Worm (Caenorhabditis elegans) whole organism, young adult: ENCODE measurements around the gene sphr-1.

Experiments
- B0019.2 ChIP-seq: fragments of 200-800 bp; sonication (Bioruptor generic); conservative IDR thresholded peaks from 2 replicates; pipeline ENCODE4 v1.3.6; 2022; ENCODE audit warnings: missing genetic modification reagents, missing genetic modification characterization, missing compliant biosample characterization
- B0035.1 ChIP-seq: sonication (generic microtip); optimal IDR thresholded peaks from 2 replicates; lab custom pipeline; 2016; ENCODE audit warnings: missing genetic modification characterization, mild to moderate bottlenecking, missing compliant biosample characterization, missing genotype, missing genetic modification reagents
- F10E7.11 ChIP-seq: sonication (generic microtip); optimal IDR thresholded peaks from 2 replicates; lab custom pipeline; 2017; ENCODE audit warnings: mild to moderate bottlenecking, missing genetic modification characterization, moderate library complexity, missing compliant biosample characterization
- F22D6.2 ChIP-seq: sonication (generic microtip); optimal IDR thresholded peaks from 2 replicates; lab custom pipeline; 2016; ENCODE audit warnings: mild to moderate bottlenecking, missing genetic modification characterization, missing compliant biosample characterization
- F52B5.7 ChIP-seq: sonication (generic microtip); optimal IDR thresholded peaks from 2 replicates; lab custom pipeline; 2016; ENCODE audit warnings: mild to moderate bottlenecking, missing genetic modification characterization, missing compliant biosample characterization
- T07F8.4 ChIP-seq: sonication (generic microtip); optimal IDR thresholded peaks from 2 replicates; lab custom pipeline; 2016; ENCODE audit warnings: mild to moderate bottlenecking, missing genetic modification characterization, moderate library complexity, missing compliant biosample characterization
- Y53F4B.3 ChIP-seq: fragments of 200-800 bp; sonication (Bioruptor generic); IDR thresholded peaks from 2 replicates; pipeline ENCODE4 v1.3.6; 2022; ENCODE audit warnings: missing genetic modification reagents, missing genetic modification characterization, missing compliant biosample characterization
- Y79H2A.3 ChIP-seq: fragments of 200-800 bp; sonication (Bioruptor generic); conservative IDR thresholded peaks from 2 replicates; pipeline ENCODE4 v1.3.6; 2022; ENCODE audit warnings: missing genetic modification reagents, missing genetic modification characterization, missing compliant biosample characterization
- aptf-2 ChIP-seq: fragments of 200-800 bp; sonication (Bioruptor generic); conservative IDR thresholded peaks from 2 replicates; pipeline ENCODE4 v1.3.6; 2022; ENCODE audit warnings: missing genetic modification reagents, missing genetic modification characterization, missing compliant biosample characterization
- attf-5 ChIP-seq: fragments of 200-800 bp; sonication (Bioruptor generic); optimal IDR thresholded peaks from 2 replicates; lab custom pipeline; 2018; ENCODE audit warnings: mild to moderate bottlenecking, missing genetic modification characterization, missing compliant biosample characterization
- attf-6 ChIP-seq: fragments of 200-800 bp; sonication (Bioruptor generic); IDR thresholded peaks from 2 replicates; pipeline ENCODE4 v1.3.6; 2022; ENCODE audit warnings: missing genetic modification reagents, missing genetic modification characterization, missing compliant biosample characterization
- bed-2 ChIP-seq: fragments of 200-800 bp; sonication (Bioruptor generic); IDR thresholded peaks from 2 replicates; pipeline ENCODE4 v1.3.6; 2022; ENCODE audit warnings: missing genetic modification reagents, missing genetic modification characterization, missing compliant biosample characterization
- ccch-3 ChIP-seq: fragments of 200-800 bp; sonication (Bioruptor generic); optimal IDR thresholded peaks from 2 replicates; lab custom pipeline; 2018; ENCODE audit warnings: mild to moderate bottlenecking, missing genetic modification characterization, missing compliant biosample characterization
- cebp-2 ChIP-seq: fragments of 200-800 bp; sonication (Bioruptor generic); IDR thresholded peaks from 2 replicates; pipeline ENCODE4 v1.3.6; 2022; ENCODE audit warnings: missing genetic modification characterization, missing compliant biosample characterization
- ceh-100 ChIP-seq: fragments of 200-800 bp; sonication (Bioruptor generic); IDR thresholded peaks from 2 replicates; pipeline ENCODE4 v1.3.6; 2022; ENCODE audit warnings: missing genetic modification reagents, missing genetic modification characterization, missing compliant biosample characterization
- die-1 ChIP-seq: sonication (generic microtip); optimal IDR thresholded peaks from 2 replicates; lab custom pipeline; 2016; ENCODE audit warnings: missing genotype, mild to moderate bottlenecking, missing genetic modification characterization, missing compliant biosample characterization
- dpl-1 ChIP-seq: fragments of 150-350 bp; optimal IDR thresholded peaks from 2 replicates; lab custom pipeline; 2014; ENCODE audit warnings: missing biosample characterization, missing genetic modification reagents, missing genetic modification characterization
- egl-18 ChIP-seq: fragments of 200-800 bp; sonication (Bioruptor generic); IDR thresholded peaks from 2 replicates; pipeline ENCODE4 v1.3.6; 2022; ENCODE audit warnings: missing genetic modification reagents, missing genetic modification characterization, missing compliant biosample characterization
- egrh-3 ChIP-seq: fragments of 200-800 bp; sonication (Bioruptor generic); IDR thresholded peaks from 2 replicates; pipeline ENCODE4 v1.3.6; 2022; ENCODE audit warnings: missing genetic modification reagents, missing genetic modification characterization, missing compliant biosample characterization
- him-1 ChIP-seq: sonication (generic microtip); optimal IDR thresholded peaks from 2 replicates; lab custom pipeline; 2016; ENCODE audit warnings: missing genotype, missing genetic modification reagents, missing genetic modification characterization, missing compliant biosample characterization
- hlh-26 ChIP-seq: fragments of 200-800 bp; sonication (Bioruptor generic); conservative IDR thresholded peaks from 2 replicates; pipeline ENCODE4 v1.3.6; 2022; ENCODE audit warnings: missing genetic modification reagents, missing genetic modification characterization, missing compliant biosample characterization
- hsf-1 ChIP-seq: fragments of 200-800 bp; sonication (Bioruptor generic); IDR thresholded peaks from 2 replicates; pipeline ENCODE4 v1.3.6; 2022; ENCODE audit warnings: missing genetic modification reagents, missing genetic modification characterization, missing compliant biosample characterization
- let-526 ChIP-seq: fragments of 200-800 bp; sonication (Bioruptor generic); IDR thresholded peaks from 2 replicates; pipeline ENCODE4 v1.3.6; 2022; ENCODE audit warnings: missing genetic modification reagents, missing genetic modification characterization, missing compliant biosample characterization
- let-607 ChIP-seq, 2 experiments: fragments of 200-800 bp in 1 of 2; sonication (Bioruptor generic) in 1 of 2; sonication (generic microtip) in 1 of 2; optimal IDR thresholded peaks; 2 replicates each; lab custom pipeline; 2016 to 2018; ENCODE audit warnings: mild to moderate bottlenecking in 2 of 2, missing compliant biosample characterization in 2 of 2, missing genetic modification characterization in 2 of 2, moderate library complexity in 2 of 2, missing genotype in 1 of 2
- lin-26 ChIP-seq: fragments of 200-800 bp; sonication (Bioruptor generic); IDR thresholded peaks from 2 replicates; pipeline ENCODE4 v1.3.6; 2022; ENCODE audit warnings: missing genetic modification reagents, missing genetic modification characterization, missing compliant biosample characterization
- lin-35 ChIP-seq, 3 experiments: fragments of 150-350 bp in 2 of 3; sonication (generic microtip) in 1 of 3; optimal IDR thresholded peaks; 2 replicates each; lab custom pipeline; 2014 to 2018; ENCODE audit warnings: missing biosample characterization in 3 of 3, missing genetic modification characterization in 3 of 3, missing genetic modification reagents in 3 of 3
- lir-1 ChIP-seq: fragments of 200-800 bp; sonication (Bioruptor generic); conservative IDR thresholded peaks from 2 replicates; pipeline ENCODE4 v1.3.6; 2022; ENCODE audit warnings: missing genetic modification reagents, missing genetic modification characterization, missing compliant biosample characterization
- lsl-1 ChIP-seq: fragments of 200-800 bp; sonication (Bioruptor generic); optimal IDR thresholded peaks from 2 replicates; lab custom pipeline; 2018; ENCODE audit warnings: mild to moderate bottlenecking, missing genetic modification characterization, moderate library complexity, missing compliant biosample characterization
- lsy-27 ChIP-seq: sonication (generic microtip); optimal IDR thresholded peaks from 2 replicates; lab custom pipeline; 2017; ENCODE audit warnings: missing genetic modification characterization, mild to moderate bottlenecking, missing compliant biosample characterization, antibody characterized with exemption, missing genotype, borderline replicate concordance; ENCODE audit not compliant: insufficient read depth
- madf-6 ChIP-seq: fragments of 200-800 bp; sonication (Bioruptor generic); IDR thresholded peaks from 2 replicates; pipeline ENCODE4 v1.3.6; 2022; ENCODE audit warnings: missing genetic modification reagents, missing genetic modification characterization, missing compliant biosample characterization
- madf-8 ChIP-seq: fragments of 200-800 bp; sonication (Bioruptor generic); conservative IDR thresholded peaks from 2 replicates; pipeline ENCODE4 v1.3.6; 2022; ENCODE audit warnings: missing genetic modification reagents, missing genetic modification characterization, missing compliant biosample characterization
- nhr-27 ChIP-seq: fragments of 200-800 bp; sonication (Bioruptor generic); optimal IDR thresholded peaks from 2 replicates; lab custom pipeline; 2018; ENCODE audit warnings: mild to moderate bottlenecking, missing genetic modification characterization, moderate library complexity, missing compliant biosample characterization
- pha-4 ChIP-seq: fragments of 150-350 bp; sonication (generic microtip); optimal IDR thresholded peaks from 2 replicates; lab custom pipeline; 2014; ENCODE audit warnings: missing biosample characterization, missing genetic modification reagents, missing genetic modification characterization
- rcor-1 ChIP-seq: fragments of 200-800 bp; sonication (Bioruptor generic); IDR thresholded peaks from 2 replicates; pipeline ENCODE4 v1.3.6; 2022; ENCODE audit warnings: missing genetic modification reagents, missing genetic modification characterization, missing compliant biosample characterization
- repo-1 ChIP-seq: sonication (generic microtip); optimal IDR thresholded peaks from 2 replicates; lab custom pipeline; 2017; ENCODE audit warnings: mild to moderate bottlenecking, missing genetic modification characterization, missing compliant biosample characterization
- snpc-1.1 ChIP-seq: sonication (generic microtip); optimal IDR thresholded peaks from 2 replicates; lab custom pipeline; 2017; ENCODE audit warnings: missing genetic modification characterization, mild to moderate bottlenecking, missing compliant biosample characterization, antibody characterized with exemption, moderate library complexity, missing genotype, missing genetic modification reagents; ENCODE audit not compliant: insufficient read depth
- somi-1 ChIP-seq: fragments of 200-800 bp; sonication (Bioruptor generic); optimal IDR thresholded peaks from 2 replicates; lab custom pipeline; 2018; ENCODE audit warnings: mild to moderate bottlenecking, missing genetic modification characterization, missing compliant biosample characterization
- sptf-2 ChIP-seq: fragments of 200-800 bp; sonication (Bioruptor generic); optimal IDR thresholded peaks from 2 replicates; lab custom pipeline; 2018; ENCODE audit warnings: mild to moderate bottlenecking, missing genetic modification characterization, missing compliant biosample characterization
- tbp1 ChIP-seq: fragments of 200-800 bp; sonication (Bioruptor generic); optimal IDR thresholded peaks from 2 replicates; lab custom pipeline; 2018; ENCODE audit warnings: mild to moderate bottlenecking, missing genetic modification characterization, missing compliant biosample characterization
- tlf-1 ChIP-seq: fragments of 200-800 bp; sonication (Bioruptor generic); optimal IDR thresholded peaks from 2 replicates; lab custom pipeline; 2018; ENCODE audit warnings: mild to moderate bottlenecking, missing genetic modification characterization, missing compliant biosample characterization
- unc-130 ChIP-seq: sonication (generic microtip); optimal IDR thresholded peaks from 2 replicates; lab custom pipeline; 2016; ENCODE audit warnings: missing genetic modification reagents, missing genetic modification characterization, missing compliant biosample characterization
- xnd-1 ChIP-seq: sonication (generic microtip); optimal IDR thresholded peaks from 2 replicates; lab custom pipeline; 2016; ENCODE audit warnings: missing genotype, missing genetic modification reagents, missing genetic modification characterization, missing compliant biosample characterization
- ztf-18 ChIP-seq: sonication (generic microtip); optimal IDR thresholded peaks from 2 replicates; lab custom pipeline; 2016; ENCODE audit warnings: missing genotype, mild to moderate bottlenecking, missing genetic modification characterization, missing compliant biosample characterization
- ztf-22 ChIP-seq: fragments of 200-800 bp; sonication (Bioruptor generic); optimal IDR thresholded peaks from 2 replicates; lab custom pipeline; 2018; ENCODE audit warnings: mild to moderate bottlenecking, missing genetic modification characterization, moderate library complexity, missing compliant biosample characterization
- ztf-25 ChIP-seq: fragments of 200-800 bp; sonication (Bioruptor generic); IDR thresholded peaks from 2 replicates; pipeline ENCODE4 v1.3.6; 2022; ENCODE audit warnings: missing genetic modification reagents, missing genetic modification characterization, missing compliant biosample characterization
- ztf-3 ChIP-seq: fragments of 200-800 bp; sonication (Bioruptor generic); optimal IDR thresholded peaks from 2 replicates; lab custom pipeline; 2018; ENCODE audit warnings: mild to moderate bottlenecking, missing genetic modification characterization, missing compliant biosample characterization
- ztf-6 ChIP-seq: fragments of 200-800 bp; sonication (Bioruptor generic); IDR thresholded peaks from 2 replicates; pipeline ENCODE4 v1.3.6; 2022; ENCODE audit warnings: missing genetic modification reagents, missing genetic modification characterization, missing compliant biosample characterization

The sphr-1 gene

DNA sequence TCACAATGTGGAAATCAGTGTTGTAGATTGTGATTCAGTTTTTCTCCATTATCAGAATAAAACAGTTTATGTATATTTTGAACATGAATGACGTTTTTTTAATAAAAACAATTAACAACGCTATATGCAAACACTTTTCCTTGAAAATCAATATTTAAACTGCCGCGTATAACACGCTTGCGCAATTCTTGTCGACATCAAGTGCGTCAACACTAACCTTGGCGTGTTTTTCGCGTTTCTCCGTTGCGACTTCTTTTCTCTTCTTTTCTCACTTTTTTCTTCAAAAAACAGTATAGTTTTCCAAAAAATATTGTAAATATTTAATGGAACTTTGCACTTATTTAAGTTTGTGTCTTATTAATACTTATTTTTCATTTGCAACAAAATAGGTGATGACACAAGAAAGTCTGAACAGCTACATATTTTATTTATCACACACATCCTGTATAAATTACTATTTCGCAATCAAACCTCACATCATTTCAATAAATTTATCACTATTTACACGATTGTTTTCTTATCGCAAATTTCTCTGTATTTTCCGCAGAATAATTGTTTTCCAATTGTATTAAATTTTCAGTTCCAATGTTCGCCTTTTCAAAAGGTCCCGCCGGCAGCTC, 16.1 kb upstream of the sphr-1 start, which contains the start of gene spas-1 (continued):
- TF ChIP-seq tlf-1 (GFP tag; lab: Kevin White, UChicago) (peak; percentile 68), ztf-22 (GFP tag; lab: Kevin White, UChicago) (no peak), hlh-26 (GFP tag; lab: Robert Waterston, UW) (no peak), lsl-1 (GFP tag; lab: Kevin White, UChicago) (peak; percentile 54), egrh-3 (GFP tag; lab: Robert Waterston, UW) (no peak), F22D6.2 (tag; lab: Kevin White, UChicago) (peak; percentile 26), unc-130 (GFP tag; lab: Kevin White, UChicago) (no peak), T07F8.4 (tag; lab: Kevin White, UChicago) (no peak), B0019.2 (GFP tag; lab: Robert Waterston, UW) (no peak), dpl-1 (GFP tag; lab: Kevin White, UChicago) (peak; percentile 91), repo-1 (peak; percentile 38), madf-6 (GFP tag; lab: Robert Waterston, UW) (peak; percentile 72), let-526 (no peak), him-1 (tag; lab: Kevin White, UChicago) (peak; percentile 7), bed-2 (GFP tag; lab: Robert Waterston, UW) (no peak), F52B5.7 (tag; lab: Kevin White, UChicago) (no peak), Y53F4B.3 (GFP tag; lab: Robert Waterston, UW) (no peak), ztf-3 (no peak), Y79H2A.3 (no peak), cebp-2 (GFP tag; lab: Robert Waterston, UW) (no peak), egl-18 (GFP tag; lab: Robert Waterston, UW) (no peak), lin-35 (GFP tag; optimal IDR thresholded peaks at IDR 0.05; lab: Kevin White, UChicago) (peak; percentile 23 to 96 (median 81)), aptf-2 (GFP tag; lab: Robert Waterston, UW) (no peak), pha-4 (tag; lab: Kevin White, UChicago) (peak; percentile 81), die-1 (tag; lab: Kevin White, UChicago) (peak; percentile 3), snpc-1.1 (tag; lab: Kevin White, UChicago) (peak; percentile 16), hsf-1 (GFP tag; lab: Robert Waterston, UW) (no peak), ztf-25 (GFP tag; lab: Robert Waterston, UW) (no peak), tbp1 (peak; percentile 67), let-607 (tag; optimal IDR thresholded peaks at IDR 0.05; lab: Kevin White, UChicago) (peak in 1 of 2 experiments; percentile 47), ztf-6 (GFP tag; lab: Robert Waterston, UW) (no peak), attf-6 (GFP tag; lab: Robert Waterston, UW) (no peak), ztf-18 (tag; lab: Kevin White, UChicago) (peak; percentile 98), lir-1 (GFP tag; lab: Robert Waterston, UW) (no peak; the same call in 1 of the 2 replicates), ccch-3 (GFP tag; lab: Kevin White, UChicago) (no peak), F10E7.11 (tag; lab: Kevin White, UChicago) (no peak), ceh-100 (GFP tag; lab: Robert Waterston, UW) (peak; percentile 34; the same call in 1 of the 2 replicates), madf-8 (no peak; the same call in 1 of the 2 replicates), rcor-1 (GFP tag; lab: Robert Waterston, UW) (peak; percentile 85), lin-26 (GFP tag; lab: Robert Waterston, UW) (no peak), attf-5 (peak; percentile 84), B0035.1 (tag; lab: Kevin White, UChicago) (peak; percentile 10), xnd-1 (tag; lab: Kevin White, UChicago) (peak; percentile 40), nhr-27 (tag; lab: Kevin White, UChicago) (no peak), lsy-27 (no peak), sptf-2 (GFP tag; lab: Kevin White, UChicago) (no peak), somi-1 (GFP tag; lab: Kevin White, UChicago) (peak; percentile 25)
